Fruit fly (Drosophila melanogaster): Measurements from ENCODE around the gene PolE1.
A peak's percentile ranks its signal among the peaks of the same experiment; 100 is the strongest.

PolE1 gene

DNA sequence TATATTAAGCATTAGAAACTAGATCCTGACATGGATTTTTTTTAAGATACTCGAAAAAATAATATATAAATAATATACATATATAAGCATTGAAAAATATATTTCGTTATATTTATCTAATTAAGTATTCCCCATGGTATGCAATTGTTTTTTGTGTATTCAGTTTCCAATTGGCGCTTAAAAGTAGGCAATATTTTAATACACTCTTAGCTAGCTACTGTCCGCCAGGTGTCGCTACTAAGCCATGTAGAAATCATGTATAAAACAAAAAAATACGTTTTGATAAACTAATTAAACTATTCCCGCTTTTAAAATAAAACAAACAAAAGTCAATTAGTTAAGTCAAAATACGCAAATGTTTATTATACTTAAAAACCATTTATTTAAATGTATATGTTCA is 16.6 kb upstream of the PolE1 start (continued):
- TF ChIP-seq inv (GFP tag; IDR thresholded peaks at IDR 0.05; ENCODE audit: partially characterized antibody) = no peak
- TF ChIP-seq CG3726 (GFP tag; IDR thresholded peaks at IDR 0.05) = no peak
- TF ChIP-seq E2f2 (GFP tag; IDR thresholded peaks at IDR 0.05) = peak; percentile 26; the same call in 1 of the 2 replicates
- TF ChIP-seq pan (optimal IDR thresholded peaks at IDR 0.05) = no peak
- peak in 1 of 2 experiments; percentile 11 for TF ChIP-seq pan (GFP tag; optimal IDR thresholded peaks at IDR 0.05 in 1 of 2, IDR thresholded peaks at IDR 0.05 in 1 of 2)
- no peak for TF ChIP-seq ash1 (GFP tag; optimal IDR thresholded peaks at IDR 0.05)
- peak; percentile 21 to 60 for TF ChIP-seq dpn (GFP tag; optimal IDR thresholded peaks at IDR 0.05)
- TF ChIP-seq CG9797 (GFP tag; optimal IDR thresholded peaks at IDR 0.05) = no peak
- TF ChIP-seq Elba2 (GFP tag; optimal IDR thresholded peaks at IDR 0.05) = no peak
- TF ChIP-seq CG30431 (GFP tag; optimal IDR thresholded peaks at IDR 0.05) = no peak
- no peak for TF ChIP-seq Poxn (GFP tag; IDR thresholded peaks at IDR 0.05)
- TF ChIP-seq H15 (GFP tag; IDR thresholded peaks at IDR 0.05) = 0 out of 3 replicates have a peak, but pooled peaks have one; percentile 38
- no peak for TF ChIP-seq hb (GFP tag; IDR thresholded peaks at IDR 0.05; ENCODE audit: partially characterized antibody)
- TF ChIP-seq CG12942 (GFP tag; optimal IDR thresholded peaks at IDR 0.05) = peak; percentile 20
- no peak for TF ChIP-seq slou (GFP tag; optimal IDR thresholded peaks at IDR 0.05)
- peak; percentile 72 for TF ChIP-seq Fer1 (GFP tag; optimal IDR thresholded peaks at IDR 0.05)
- TF ChIP-seq mld (GFP tag; IDR thresholded peaks at IDR 0.05; ENCODE audit: partially characterized antibody) = no peak
- peak; percentile 12; the same call in 1 of the 2 replicates for TF ChIP-seq CG6689 (GFP tag; IDR thresholded peaks at IDR 0.05)
- peak; percentile 32 for TF ChIP-seq CG13775 (GFP tag; optimal IDR thresholded peaks at IDR 0.05)
- TF ChIP-seq tap (tag; optimal IDR thresholded peaks at IDR 0.05) = peak; percentile 53
- no peak for TF ChIP-seq CG11085 (GFP tag; IDR thresholded peaks at IDR 0.05)
- TF ChIP-seq CG3281 (GFP tag; optimal IDR thresholded peaks at IDR 0.05) = peak; percentile 59
- TF ChIP-seq YL-1 (GFP tag; optimal IDR thresholded peaks at IDR 0.05) = no peak
- TF ChIP-seq sim (GFP tag; IDR thresholded peaks at IDR 0.05) = no peak
- TF ChIP-seq tna (GFP tag; IDR thresholded peaks at IDR 0.05; ENCODE audit: partially characterized antibody) = no peak
- no peak for TF ChIP-seq slp2 (GFP tag; optimal IDR thresholded peaks at IDR 0.05)
- no peak for TF ChIP-seq CG8765 (GFP tag; IDR thresholded peaks at IDR 0.05)
- no peak for TF ChIP-seq ftz-f1 (GFP tag; optimal IDR thresholded peaks at IDR 0.05)
- peak; percentile 7 for TF ChIP-seq CG6683 (GFP tag; optimal IDR thresholded peaks at IDR 0.05)
- TF ChIP-seq CG18262 (tag; optimal IDR thresholded peaks at IDR 0.05) = peak; percentile 57
- TF ChIP-seq CG31365 (tag; optimal IDR thresholded peaks at IDR 0.05) = no peak
- TF ChIP-seq ewg (GFP tag; optimal IDR thresholded peaks at IDR 0.05) = peak; percentile 47
- no peak for TF ChIP-seq tx (GFP tag; optimal IDR thresholded peaks at IDR 0.05)
- TF ChIP-seq BEAF-32 (GFP tag; optimal IDR thresholded peaks at IDR 0.05) = no peak
- TF ChIP-seq CG31441 (GFP tag; IDR thresholded peaks at IDR 0.05) = peak; percentile 72
- peak; percentile 13 for TF ChIP-seq CoRest (tag; optimal IDR thresholded peaks at IDR 0.05)
- TF ChIP-seq CG4617 (GFP tag; optimal IDR thresholded peaks at IDR 0.05; ENCODE audit: borderline replicate concordance) = peak; percentile 11
- TF ChIP-seq chinmo (GFP tag; IDR thresholded peaks at IDR 0.05; ENCODE audit: partially characterized antibody) = no peak
- TF ChIP-seq CG2202 (tag; optimal IDR thresholded peaks at IDR 0.05) = peak; percentile 44
- peak; percentile 19 for TF ChIP-seq Side (GFP tag; optimal IDR thresholded peaks at IDR 0.05)
- peak; percentile 63 for TF ChIP-seq CG10979 (tag; optimal IDR thresholded peaks at IDR 0.05)
- TF ChIP-seq odd (GFP tag; optimal IDR thresholded peaks at IDR 0.05) = peak; percentile 24
- TF ChIP-seq CG10147 (GFP tag; optimal IDR thresholded peaks at IDR 0.05) = peak; percentile 12
- TF ChIP-seq CG4328 (GFP tag; optimal IDR thresholded peaks at IDR 0.05) = peak; percentile 48
- no peak for TF ChIP-seq Scr (GFP tag; IDR thresholded peaks at IDR 0.05; ENCODE audit: partially characterized antibody)
- no peak for TF ChIP-seq trh (GFP tag; optimal IDR thresholded peaks at IDR 0.05)
- 0 out of 2 replicates have a peak, but pooled peaks have one; percentile 19 for TF ChIP-seq ttk (GFP tag; IDR thresholded peaks at IDR 0.05)
- TF ChIP-seq CG18764 (GFP tag; optimal IDR thresholded peaks at IDR 0.05) = peak; percentile 40
- peak; percentile 39 for TF ChIP-seq phol (tag; optimal IDR thresholded peaks at IDR 0.05)
- TF ChIP-seq zf30C (GFP tag; optimal IDR thresholded peaks at IDR 0.05) = peak; percentile 25
- no peak for TF ChIP-seq Hey (tag; optimal IDR thresholded peaks at IDR 0.05)
